Worm (Caenorhabditis elegans): ENCODE measurements around the gene col-153.

DNA sequence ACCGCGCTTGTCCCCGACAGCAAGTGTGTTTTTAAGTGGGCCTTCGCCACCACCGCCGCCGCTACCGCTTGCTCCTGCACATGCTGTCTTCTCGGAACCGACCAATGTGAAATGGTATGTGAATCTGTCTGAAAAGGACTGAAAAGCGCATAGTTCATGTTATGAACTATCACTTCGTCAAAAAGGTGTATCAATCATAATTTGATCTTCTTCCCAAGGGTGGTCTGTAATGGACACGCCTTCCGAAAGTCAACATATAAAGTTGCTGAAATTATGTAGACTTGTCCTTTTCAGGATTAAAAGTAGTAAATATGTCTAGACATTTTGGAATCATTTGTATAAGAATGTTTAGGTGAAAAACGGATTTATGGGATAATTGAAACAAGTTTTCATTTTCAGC is 7.5 kb upstream of the col-153 start, which contains the start of gene zip-9:
- no peak for TF ChIP-seq gmeb-1 (tag; optimal IDR thresholded peaks at IDR 0.05)
- TF ChIP-seq ztf-11 (tag; optimal IDR thresholded peaks at IDR 0.05), result no peak
- TF ChIP-seq nhr-11 (tag; optimal IDR thresholded peaks at IDR 0.05), result no peak
- TF ChIP-seq ceh-82 (tag; optimal IDR thresholded peaks at IDR 0.05), result no peak
- no peak for TF ChIP-seq aly-2 (tag; optimal IDR thresholded peaks at IDR 0.05)
- no peak for TF ChIP-seq nhr-25 (tag; optimal IDR thresholded peaks at IDR 0.05)
- no peak for TF ChIP-seq elt-1 (tag; optimal IDR thresholded peaks at IDR 0.05)
- no peak for TF ChIP-seq lsy-2 (tag; optimal IDR thresholded peaks at IDR 0.05)

All from whole organism, L2 larva.